Worm (Caenorhabditis elegans) whole organism, midembryonic: Measurements from ENCODE around the gene F55C12.2.
A peak's percentile ranks its signal among the peaks of the same experiment; 100 is the strongest.
"Not testable (repeated sequence)": the region's sequence is repeated elsewhere in the genome, so short reads cannot be mapped to it uniquely, and the experiment has no call there.

ENCODE experiments used
- T22C8.4 ChIP-seq: fragments of 200-800 bp; sonication (Bioruptor generic); IDR thresholded peaks from 2 replicates; pipeline ENCODE4 v1.3.6; 2022; ENCODE audit warnings: missing genetic modification characterization, missing compliant biosample characterization
- cog-1 ChIP-seq: sonication (generic microtip); optimal IDR thresholded peaks from 2 replicates; lab custom pipeline; 2016; ENCODE audit warnings: missing genetic modification characterization, missing compliant biosample characterization
- flt-1 ChIP-seq: fragments of 200-800 bp; sonication (Bioruptor generic); IDR thresholded peaks from 2 replicates; pipeline ENCODE4 v1.3.6; 2022; ENCODE audit warnings: missing genetic modification characterization, missing compliant biosample characterization
- klf-2 ChIP-seq: fragments of 200-800 bp; sonication (Bioruptor generic); conservative IDR thresholded peaks from 2 replicates; pipeline ENCODE4 v1.3.6; 2022; ENCODE audit warnings: missing genetic modification reagents, missing genetic modification characterization, missing compliant biosample characterization
- med-1 ChIP-seq: sonication (generic microtip); optimal IDR thresholded peaks from 2 replicates; lab custom pipeline; 2017; ENCODE audit warnings: missing genetic modification characterization, mild to moderate bottlenecking, missing compliant biosample characterization, antibody characterized with exemption, missing genetic modification reagents; ENCODE audit not compliant: insufficient read depth
- ref-1 ChIP-seq: fragments of 200-800 bp; sonication (Bioruptor generic); conservative IDR thresholded peaks from 2 replicates; pipeline ENCODE4 v1.3.6; 2022; ENCODE audit warnings: missing genetic modification reagents, missing genetic modification characterization, missing compliant biosample characterization
- tab-1 ChIP-seq: fragments of 200-800 bp; sonication (Bioruptor generic); IDR thresholded peaks from 2 replicates; pipeline ENCODE4 v1.3.6; 2022; ENCODE audit warnings: missing genetic modification characterization, missing compliant biosample characterization
- ztf-23 ChIP-seq: fragments of 200-800 bp; sonication (Bioruptor generic); IDR thresholded peaks from 2 replicates; pipeline ENCODE4 v1.3.6; 2022; ENCODE audit warnings: missing genetic modification reagents, missing genetic modification characterization, missing compliant biosample characterization
- ztf-29 ChIP-seq: fragments of 200-800 bp; sonication (Bioruptor generic); IDR thresholded peaks from 2 replicates; pipeline ENCODE4 v1.3.6; 2022; ENCODE audit warnings: missing genetic modification reagents, missing genetic modification characterization, missing compliant biosample characterization

Gene F55C12.2

ce11 chrII:5876511-5876910, at the start of gene F55C12.2:
F55C12.2 (plus strand) TSS chrII:5876811.
- not testable (repeated sequence) for TF ChIP-seq ztf-29; cog-1 (tag; lab: Kevin White, UChicago); med-1 (GFP tag; lab: Kevin White, UChicago)

ce11 chrII:5827364-5827763, 49.2 kb upstream of the F55C12.2 start, which contains the start of gene tbc-2:
tbc-2 (minus strand) TSS chrII:5827443.
- no peak for TF ChIP-seq tab-1 (GFP tag; lab: Robert Waterston, UW)
- no peak for TF ChIP-seq cog-1 (tag; lab: Kevin White, UChicago)
- TF ChIP-seq ztf-29 = no peak
- TF ChIP-seq T22C8.4 (GFP tag; lab: Robert Waterston, UW) = no peak

ce11 chrII:5828486-5828885, 48.1 kb upstream of the F55C12.2 start, which contains the start of gene ZK1248.11:
ZK1248.11 (minus strand) TSS chrII:5828586.
- TF ChIP-seq ztf-29 = no peak
- TF ChIP-seq flt-1 (GFP tag; lab: Robert Waterston, UW) = no peak
- TF ChIP-seq ref-1 = no peak
- no peak for TF ChIP-seq cog-1 (tag; lab: Kevin White, UChicago)
- TF ChIP-seq med-1 (GFP tag; lab: Kevin White, UChicago) = no peak
- no peak for TF ChIP-seq tab-1 (GFP tag; lab: Robert Waterston, UW)
- TF ChIP-seq ztf-23 (GFP tag; lab: Robert Waterston, UW) = no peak
- TF ChIP-seq T22C8.4 (GFP tag; lab: Robert Waterston, UW) = no peak
- TF ChIP-seq klf-2 (GFP tag; lab: Robert Waterston, UW) = no peak

ce11 chrII:5829940-5830424, 46.6 kb upstream of the F55C12.2 start, which contains the start of gene col-74:
col-74 (plus strand) TSS chrII:5830374.
- TF ChIP-seq cog-1 (tag; lab: Kevin White, UChicago) (no peak), med-1 (GFP tag; lab: Kevin White, UChicago) (no peak), ztf-29 (no peak), flt-1 (GFP tag; lab: Robert Waterston, UW) (no peak), klf-2 (GFP tag; lab: Robert Waterston, UW) (no peak), ztf-23 (GFP tag; lab: Robert Waterston, UW) (no peak), T22C8.4 (GFP tag; lab: Robert Waterston, UW) (no peak), tab-1 (GFP tag; lab: Robert Waterston, UW) (no peak), ref-1 (no peak)

DNA sequence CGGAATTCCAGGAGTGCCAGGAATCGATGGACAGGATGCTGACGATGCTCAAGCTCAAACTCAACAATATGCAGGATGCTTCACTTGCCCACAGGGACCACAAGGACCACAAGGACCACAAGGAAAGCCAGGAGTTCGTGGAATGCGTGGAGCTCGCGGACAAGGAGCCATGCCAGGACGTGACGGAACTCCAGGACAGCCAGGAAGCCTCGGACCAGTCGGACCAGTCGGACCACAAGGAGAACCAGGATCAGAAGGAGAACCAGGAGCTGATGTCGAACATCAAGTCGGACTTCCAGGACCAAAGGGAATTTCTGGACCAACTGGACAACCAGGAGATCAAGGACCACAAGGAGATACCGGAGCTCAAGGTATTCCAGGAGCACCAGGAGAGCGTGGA, 45.2 kb upstream of the F55C12.2 start:
- no peak for TF ChIP-seq klf-2 (GFP tag; lab: Robert Waterston, UW)
- TF ChIP-seq T22C8.4 (GFP tag; lab: Robert Waterston, UW) = no peak
- no peak for TF ChIP-seq ref-1
- TF ChIP-seq med-1 (GFP tag; lab: Kevin White, UChicago) = no peak
- no peak for TF ChIP-seq flt-1 (GFP tag; lab: Robert Waterston, UW)
- TF ChIP-seq tab-1 (GFP tag; lab: Robert Waterston, UW) = no peak
- no peak for TF ChIP-seq ztf-23 (GFP tag; lab: Robert Waterston, UW)
- no peak for TF ChIP-seq cog-1 (tag; lab: Kevin White, UChicago)
- TF ChIP-seq ztf-29 = no peak

- TF ChIP-seq tab-1 (GFP tag; lab: Robert Waterston, UW) (no peak), flt-1 (GFP tag; lab: Robert Waterston, UW) (no peak), med-1 (GFP tag; lab: Kevin White, UChicago) (no peak), cog-1 (tag; lab: Kevin White, UChicago) (no peak), ztf-29 (no peak), ref-1 (no peak), T22C8.4 (GFP tag; lab: Robert Waterston, UW) (no peak), ztf-23 (GFP tag; lab: Robert Waterston, UW) (no peak), klf-2 (GFP tag; lab: Robert Waterston, UW) (no peak)
Measured at ce11 chrII:5833136-5833535, 43.5 kb upstream of the F55C12.2 start, which contains the start of gene gtap-1. gtap-1 (minus strand) TSS chrII:5833236.

ce11 chrII:5835146-5835545, 41.5 kb upstream of the F55C12.2 start:
- TF ChIP-seq T22C8.4 (GFP tag; lab: Robert Waterston, UW) = no peak
- no peak for TF ChIP-seq klf-2 (GFP tag; lab: Robert Waterston, UW)
- no peak for TF ChIP-seq tab-1 (GFP tag; lab: Robert Waterston, UW)
- TF ChIP-seq cog-1 (tag; lab: Kevin White, UChicago) = no peak
- TF ChIP-seq ref-1 = no peak
- no peak for TF ChIP-seq ztf-23 (GFP tag; lab: Robert Waterston, UW)
- TF ChIP-seq med-1 (GFP tag; lab: Kevin White, UChicago) = no peak
- TF ChIP-seq ztf-29 = no peak
- TF ChIP-seq flt-1 (GFP tag; lab: Robert Waterston, UW) = no peak

- TF ChIP-seq ref-1 (no peak), klf-2 (GFP tag; lab: Robert Waterston, UW) (0 out of 2 replicates have a peak, but pooled peaks have one; percentile 14), ztf-23 (GFP tag; lab: Robert Waterston, UW) (peak; percentile 79; the same call in 1 of the 2 replicates), med-1 (GFP tag; lab: Kevin White, UChicago) (no peak), tab-1 (GFP tag; lab: Robert Waterston, UW) (no peak), cog-1 (tag; lab: Kevin White, UChicago) (peak; percentile 83)
Measured at ce11 chrII:5836153-5836719, 40.4 kb upstream of the F55C12.2 start, which contains the start of gene fzo-1. fzo-1 (minus strand) TSS chrII:5836203.

DNA sequence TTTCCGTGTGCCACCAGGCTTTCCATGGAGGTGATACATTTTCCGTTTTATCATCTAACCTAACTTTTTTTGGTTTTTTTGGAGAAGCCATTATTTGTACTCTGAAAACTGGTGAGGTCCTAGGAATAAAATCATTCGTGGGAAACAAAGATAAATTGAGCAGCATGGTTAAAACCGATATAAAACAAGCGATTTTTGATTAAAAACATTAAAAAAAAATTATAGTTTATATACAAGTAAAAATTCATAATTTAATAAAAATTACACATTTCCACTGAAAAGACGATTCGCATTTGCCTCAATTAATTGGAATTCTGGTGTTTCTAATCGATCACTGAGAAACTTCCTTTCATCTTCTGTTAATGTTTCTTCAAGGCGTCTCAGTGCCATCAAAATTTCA, 38.2 kb upstream of the F55C12.2 start, which contains the start of gene ZK1248.15:
Gene ZK1248.15, minus strand, starts transcription at position 101 of the 400 bp plus-strand sequence.
- no peak for TF ChIP-seq ztf-29
- TF ChIP-seq tab-1 (GFP tag; lab: Robert Waterston, UW) = no peak
- TF ChIP-seq med-1 (GFP tag; lab: Kevin White, UChicago) = no peak
- TF ChIP-seq T22C8.4 (GFP tag; lab: Robert Waterston, UW) = no peak
- TF ChIP-seq flt-1 (GFP tag; lab: Robert Waterston, UW) = no peak
